Fruit fly (Drosophila melanogaster): ENCODE measurements around the gene Dscam3.

dm6 chr3R:17539789-17540496, 34.5 kb upstream of the Dscam3 start, which contains the start of gene SF1:
- no peak for TF ChIP-seq Dll (optimal IDR thresholded peaks at IDR 0.05)
- TF ChIP-seq psq (optimal IDR thresholded peaks at IDR 0.05) = no peak
- TF ChIP-seq usp (GFP tag; optimal IDR thresholded peaks at IDR 0.05) = no peak
- TF ChIP-seq EcR (GFP tag; optimal IDR thresholded peaks at IDR 0.05) = no peak
- no peak for TF ChIP-seq CG8478 (optimal IDR thresholded peaks at IDR 0.05)
- no peak for TF ChIP-seq pan (optimal IDR thresholded peaks at IDR 0.05)
